Fruit fly (Drosophila melanogaster): ENCODE measurements around the gene CG12692.
A peak's percentile ranks its signal among the peaks of the same experiment; 100 is the strongest.

CG12692 gene

dm6 chrX:4322234-4323210, 20.4 kb upstream of the CG12692 start, which contains the start of gene norpA (continued):
- peak; percentile 98 for TF ChIP-seq bbx (GFP tag; IDR thresholded peaks at IDR 0.05; ENCODE audit: partially characterized antibody)
- TF ChIP-seq sim (GFP tag; IDR thresholded peaks at IDR 0.05): no peak
- TF ChIP-seq Pdp1 (GFP tag; optimal IDR thresholded peaks at IDR 0.05): no peak
- peak; percentile 12 for TF ChIP-seq CG3995 (GFP tag; optimal IDR thresholded peaks at IDR 0.05)
- peak; percentile 90 for TF ChIP-seq gcm (GFP tag; optimal IDR thresholded peaks at IDR 0.05)
- peak; percentile 45 for TF ChIP-seq Lhr (GFP tag; optimal IDR thresholded peaks at IDR 0.05)
- no peak for TF ChIP-seq CG31224 (GFP tag; IDR thresholded peaks at IDR 0.05)
- no peak for TF ChIP-seq CG9817 (tag; optimal IDR thresholded peaks at IDR 0.05)
- TF ChIP-seq BEAF-32 (GFP tag; optimal IDR thresholded peaks at IDR 0.05): peak; percentile 90
- TF ChIP-seq pnt (GFP tag; optimal IDR thresholded peaks at IDR 0.05): no peak
- peak; percentile 98 for TF ChIP-seq CG6791 (GFP tag; IDR thresholded peaks at IDR 0.05; ENCODE audit: partially characterized antibody)
- TF ChIP-seq usp (GFP tag; optimal IDR thresholded peaks at IDR 0.05): no peak
- TF ChIP-seq CG7556 (GFP tag; optimal IDR thresholded peaks at IDR 0.05): peak; percentile 35
- no peak for TF ChIP-seq MESR4 (GFP tag; optimal IDR thresholded peaks at IDR 0.05)
- TF ChIP-seq HLH3B (GFP tag; IDR thresholded peaks at IDR 0.05): 0 out of 2 replicates have a peak, but pooled peaks have one; percentile 31
- TF ChIP-seq CG8924 (tag; optimal IDR thresholded peaks at IDR 0.05): peak; percentile 11
- TF ChIP-seq Mes4 (GFP tag; optimal IDR thresholded peaks at IDR 0.05): peak; percentile 56
- TF ChIP-seq Dp (GFP tag; optimal IDR thresholded peaks at IDR 0.05): peak; percentile 62
- TF ChIP-seq CG9727 (GFP tag; optimal IDR thresholded peaks at IDR 0.05): no peak
- peak; percentile 5 for TF ChIP-seq CG18262 (tag; optimal IDR thresholded peaks at IDR 0.05)
- peak; percentile 5 for TF ChIP-seq crc (GFP tag; optimal IDR thresholded peaks at IDR 0.05)
- peak; percentile 86 for TF ChIP-seq Med (GFP tag)
- TF ChIP-seq Ptx1 (GFP tag; IDR thresholded peaks at IDR 0.05): no peak
- no peak for TF ChIP-seq insv (GFP tag; optimal IDR thresholded peaks at IDR 0.05)
- no peak for TF ChIP-seq ham (GFP tag; IDR thresholded peaks at IDR 0.05)
- peak; percentile 65 for TF ChIP-seq CTCF (GFP tag; optimal IDR thresholded peaks at IDR 0.05)
- TF ChIP-seq sens (GFP tag): peak; percentile 91
- no peak for TF ChIP-seq YL-1 (GFP tag; optimal IDR thresholded peaks at IDR 0.05)
- TF ChIP-seq ase (GFP tag; IDR thresholded peaks at IDR 0.05): no peak
- TF ChIP-seq br (optimal IDR thresholded peaks at IDR 0.05): no peak
- no peak for TF ChIP-seq CG30020 (tag; optimal IDR thresholded peaks at IDR 0.05)
- TF ChIP-seq CG13123 (GFP tag; optimal IDR thresholded peaks at IDR 0.05): no peak
- no peak for TF ChIP-seq bowl (GFP tag; IDR thresholded peaks at IDR 0.05)
- peak; percentile 64 for TF ChIP-seq dm (GFP tag; optimal IDR thresholded peaks at IDR 0.05)
- TF ChIP-seq en (GFP tag; optimal IDR thresholded peaks at IDR 0.05): peak; percentile 35
- peak; percentile 59 for TF ChIP-seq CG2678 (tag; optimal IDR thresholded peaks at IDR 0.05)
- peak; percentile 48 for TF ChIP-seq Sox102F (GFP tag; optimal IDR thresholded peaks at IDR 0.05)
- peak; percentile 92 for TF ChIP-seq mld (GFP tag; IDR thresholded peaks at IDR 0.05; ENCODE audit: partially characterized antibody)
- no peak for TF ChIP-seq Awh (GFP tag; IDR thresholded peaks at IDR 0.05)
- TF ChIP-seq CG13624 (GFP tag; optimal IDR thresholded peaks at IDR 0.05): peak; percentile 10
- TF ChIP-seq CG17829 (tag; optimal IDR thresholded peaks at IDR 0.05): peak; percentile 14
- TF ChIP-seq nerfin-2 (GFP tag; IDR thresholded peaks at IDR 0.05; ENCODE audit: partially characterized antibody): peak; percentile 81
- TF ChIP-seq CG9932 (GFP tag; IDR thresholded peaks at IDR 0.05): peak; percentile 60
- peak; percentile 46 for TF ChIP-seq Sin3A (optimal IDR thresholded peaks at IDR 0.05)
- peak; percentile 9 for TF ChIP-seq mam (GFP tag; optimal IDR thresholded peaks at IDR 0.05)
- TF ChIP-seq CG34376 (GFP tag; optimal IDR thresholded peaks at IDR 0.05): no peak
- TF ChIP-seq gro (GFP tag; optimal IDR thresholded peaks at IDR 0.05): no peak
- no peak for TF ChIP-seq ac (GFP tag; optimal IDR thresholded peaks at IDR 0.05)
- peak; percentile 15 for TF ChIP-seq sd (tag; optimal IDR thresholded peaks at IDR 0.05)
